Worm (Caenorhabditis elegans): Measurements from ENCODE around the gene ndus-8.
A peak's percentile ranks its signal among the peaks of the same experiment; 100 is the strongest.

DNA sequence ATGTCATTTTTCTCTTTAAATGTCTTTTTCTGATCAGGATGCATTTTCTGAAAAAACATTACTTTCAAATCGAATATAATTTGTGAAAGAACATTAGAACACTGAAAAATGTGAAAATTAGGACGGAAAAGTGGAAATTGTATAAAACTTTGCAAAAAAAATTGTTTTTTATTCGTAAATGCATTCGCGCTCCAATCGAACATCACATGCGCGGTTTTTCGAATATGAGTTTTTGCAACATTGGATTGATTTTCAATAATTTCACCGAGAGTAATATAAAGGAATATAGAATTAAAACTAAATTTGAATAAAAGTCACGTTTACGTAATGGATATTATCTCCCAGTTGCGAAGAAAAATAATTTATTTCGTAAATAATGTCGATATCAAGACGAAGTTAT lies 43.2 kb upstream of the ndus-8 start, which contains the start of the genes spot-1 and B0361.11:
- TF ChIP-seq nhr-76 (tag; optimal IDR thresholded peaks at IDR 0.05) (no peak), mab-9 (GFP tag; IDR thresholded peaks at IDR 0.05) (no peak), nhr-237 (tag; optimal IDR thresholded peaks at IDR 0.05) (no peak), swsn-7 (tag; optimal IDR thresholded peaks at IDR 0.05) (peak; percentile 57), pax-3 (tag; optimal IDR thresholded peaks at IDR 0.05) (no peak), F16B12.6 (tag; optimal IDR thresholded peaks at IDR 0.05) (peak; percentile 34), skn-1 (tag; optimal IDR thresholded peaks at IDR 0.05) (peak; percentile 25)

Data from whole organism, L1 larva.